Worm (Caenorhabditis elegans): ENCODE data around the gene srab-6.
"Not testable (repeated sequence)": the region's sequence is repeated elsewhere in the genome, so short reads cannot be mapped to it uniquely, and the experiment has no call there.

srab-6 gene

DNA sequence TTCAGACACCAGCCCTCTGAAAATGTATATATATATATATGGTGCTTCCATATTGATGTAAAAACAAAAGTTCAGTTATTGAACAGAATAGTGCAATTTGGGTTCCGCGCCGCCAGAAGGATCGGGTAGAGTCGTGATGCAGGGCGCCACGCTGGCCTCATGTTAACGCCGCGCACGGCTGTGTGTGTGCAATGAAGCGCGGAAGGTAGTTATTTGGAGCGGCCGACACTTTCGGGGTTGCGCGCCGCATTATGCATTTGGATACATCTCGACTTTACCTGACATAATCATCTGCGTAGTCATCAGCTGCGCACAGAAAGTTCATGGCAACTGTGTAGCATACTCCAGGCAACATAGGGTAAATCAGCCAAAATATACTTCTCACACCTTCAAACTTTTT is 45.0 kb downstream of the srab-6 start:
- no peak for TF ChIP-seq hlh-13 (GFP tag; optimal IDR thresholded peaks at IDR 0.05)
- TF ChIP-seq rnt-1 (tag; optimal IDR thresholded peaks at IDR 0.05): no peak
- no peak for TF ChIP-seq unc-3 (GFP tag; conservative IDR thresholded peaks at IDR 0.05)
- TF ChIP-seq unc-3 (tag; optimal IDR thresholded peaks at IDR 0.05): no peak

- no peak for TF ChIP-seq pax-1 (tag; optimal IDR thresholded peaks at IDR 0.05)
- no peak for TF ChIP-seq K09A11.1 (tag; optimal IDR thresholded peaks at IDR 0.05; ENCODE audit: insufficient read depth)
- TF ChIP-seq che-1 (tag; optimal IDR thresholded peaks at IDR 0.05): no peak
- TF ChIP-seq ceh-22 (tag; optimal IDR thresholded peaks at IDR 0.05): no peak
- no peak for TF ChIP-seq ceh-45 (GFP tag; IDR thresholded peaks at IDR 0.05)
- no peak for TF ChIP-seq dve-1 (tag; optimal IDR thresholded peaks at IDR 0.05)
- TF ChIP-seq tbx-7 (tag; optimal IDR thresholded peaks at IDR 0.05): no peak
- TF ChIP-seq fkh-10 (GFP tag; optimal IDR thresholded peaks at IDR 0.05): no peak
- TF ChIP-seq pqm-1 (tag; optimal IDR thresholded peaks at IDR 0.05): no peak
Measured at ce11 chrV:3105810-3106209, 46.0 kb downstream of the srab-6 start, which contains the start of gene str-69. str-69 (minus strand) TSS chrV:3105910.

DNA sequence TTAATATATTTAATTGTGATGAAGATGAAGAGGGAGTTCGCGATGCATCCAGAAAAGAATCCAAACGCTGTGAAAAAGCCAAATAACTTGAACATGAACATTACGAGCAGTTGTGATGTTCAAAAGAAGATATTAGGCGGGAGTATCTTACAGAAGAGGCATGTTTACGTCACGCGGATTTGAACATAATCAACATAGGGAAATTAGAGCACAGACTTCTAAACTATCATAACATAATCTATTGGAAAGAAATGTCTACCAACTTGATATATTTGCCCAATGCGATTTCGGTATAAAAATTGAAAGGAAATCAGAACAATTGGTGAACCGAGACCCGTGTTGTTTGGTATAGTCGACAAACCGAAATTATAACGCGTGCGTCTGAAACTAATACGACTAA is 47.6 kb downstream of the srab-6 start, which contains the start of gene str-66:
str-66 (minus strand) TSS at position 101 of the 400 bp plus-strand sequence.
- TF ChIP-seq C08G9.2 (tag; optimal IDR thresholded peaks at IDR 0.05) (no peak), Y22D7AL.16 (tag; optimal IDR thresholded peaks at IDR 0.05) (no peak), pros-1 (tag; optimal IDR thresholded peaks at IDR 0.05) (no peak), ceh-22 (tag; optimal IDR thresholded peaks at IDR 0.05) (no peak), T23F11.4 (GFP tag; optimal IDR thresholded peaks at IDR 0.05) (no peak), sox-4 (tag; optimal IDR thresholded peaks at IDR 0.05) (no peak), ahr-1 (tag; optimal IDR thresholded peaks at IDR 0.05) (no peak), lin-11 (tag; optimal IDR thresholded peaks at IDR 0.05) (no peak), odd-2 (tag; optimal IDR thresholded peaks at IDR 0.05) (no peak), pag-3 (tag; optimal IDR thresholded peaks at IDR 0.05; ENCODE audit: borderline replicate concordance) (no peak), nfya-1 (tag; optimal IDR thresholded peaks at IDR 0.05) (no peak), elt-4 (tag; optimal IDR thresholded peaks at IDR 0.05) (no peak), tbx-7 (tag; optimal IDR thresholded peaks at IDR 0.05) (no peak), npax-4 (tag; optimal IDR thresholded peaks at IDR 0.05) (no peak), mec-3 (tag; optimal IDR thresholded peaks at IDR 0.05; ENCODE audit: borderline replicate concordance) (no peak)

- TF ChIP-seq pat-9, eyg-1, ceh-24 (tag; optimal IDR thresholded peaks at IDR 0.05): not testable (repeated sequence)
Measured at ce11 chrV:3102049-3102448, 49.7 kb downstream of the srab-6 start, which contains the start of gene Y73C8C.4. Y73C8C.4 (minus strand) TSS chrV:3102149.

DNA sequence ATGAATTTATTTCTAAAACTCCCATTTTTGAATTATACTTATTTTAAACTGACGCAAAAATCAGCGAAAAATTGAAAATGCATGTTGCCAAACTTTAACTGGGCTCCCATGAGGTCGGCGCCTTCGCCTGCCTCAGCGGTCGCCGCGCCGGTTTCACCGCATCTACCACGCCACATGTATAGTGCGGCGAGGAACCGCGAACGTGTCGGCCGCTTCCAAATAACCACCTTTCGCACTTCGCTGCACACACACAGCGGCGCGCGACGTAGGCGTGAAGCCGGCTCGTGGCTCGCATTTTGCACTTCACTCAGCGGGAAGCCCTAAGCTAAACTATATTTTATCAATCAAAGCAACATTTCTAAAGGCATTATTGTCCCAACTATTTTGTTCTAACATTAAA is 51.2 kb downstream of the srab-6 start:
- TF ChIP-seq ama-1 (optimal IDR thresholded peaks at IDR 0.05) (no peak), eyg-1 (tag; optimal IDR thresholded peaks at IDR 0.05) (no peak), K02D7.2 (tag; optimal IDR thresholded peaks at IDR 0.05) (no peak), ttx-3 (tag; optimal IDR thresholded peaks at IDR 0.05) (no peak), che-1 (tag; optimal IDR thresholded peaks at IDR 0.05) (no peak), ztf-16 (tag; optimal IDR thresholded peaks at IDR 0.05) (no peak), pag-3 (tag; optimal IDR thresholded peaks at IDR 0.05; ENCODE audit: borderline replicate concordance) (no peak), hlh-8 (tag; optimal IDR thresholded peaks at IDR 0.05) (no peak), ref-2 (tag; optimal IDR thresholded peaks at IDR 0.05) (no peak), lim-6 (tag; optimal IDR thresholded peaks at IDR 0.05) (no peak), odd-2 (tag; optimal IDR thresholded peaks at IDR 0.05) (no peak), Y22D7AL.16 (tag; optimal IDR thresholded peaks at IDR 0.05) (no peak), gmeb-2 (tag; optimal IDR thresholded peaks at IDR 0.05) (no peak), nfya-1 (tag; optimal IDR thresholded peaks at IDR 0.05) (no peak), nhr-232 (tag; optimal IDR thresholded peaks at IDR 0.05) (no peak), dmd-4 (tag; optimal IDR thresholded peaks at IDR 0.05; ENCODE audit: borderline replicate concordance) (no peak), madf-2 (tag; optimal IDR thresholded peaks at IDR 0.05) (no peak), hlh-30 (tag; optimal IDR thresholded peaks at IDR 0.05; ENCODE audit: insufficient read depth) (no peak)
